Worm (Caenorhabditis elegans) whole organism, mixed stage, embryonic: ENCODE results near the gene sumv-2.

Experiments used
- M03D4.4 ChIP-seq: sonication (generic microtip); optimal IDR thresholded peaks from 2 replicates; lab custom pipeline; 2017; ENCODE audit warnings: mild to moderate bottlenecking, missing genetic modification characterization, missing compliant biosample characterization
- bed-3 ChIP-seq: fragments of 200-800 bp; sonication (Bioruptor generic); optimal IDR thresholded peaks from 3 replicates; lab custom pipeline; 2018; ENCODE audit warnings: mild to moderate bottlenecking, missing genetic modification characterization, moderate library complexity, missing compliant biosample characterization
- blmp-1 ChIP-seq: fragments of 150-350 bp; optimal IDR thresholded peaks from 2 replicates; lab custom pipeline; 2014; ENCODE audit warnings: missing biosample characterization, missing genetic modification characterization
- ceh-39 ChIP-seq: fragments of 150-350 bp; optimal IDR thresholded peaks from 2 replicates; lab custom pipeline; 2014; ENCODE audit warnings: missing biosample characterization, missing genetic modification characterization
- ceh-43 ChIP-seq: fragments of 200-800 bp; sonication (Bioruptor generic); optimal IDR thresholded peaks from 2 replicates; lab custom pipeline; 2018; ENCODE audit warnings: mild to moderate bottlenecking, missing genetic modification characterization, moderate library complexity, missing compliant biosample characterization
- ceh-83 ChIP-seq: fragments of 200-800 bp; sonication (Bioruptor generic); optimal IDR thresholded peaks from 2 replicates; lab custom pipeline; 2018; ENCODE audit warnings: mild to moderate bottlenecking, missing genetic modification characterization, missing compliant biosample characterization
- ces-1 ChIP-seq: fragments of 150-350 bp; optimal IDR thresholded peaks from 2 replicates; lab custom pipeline; 2014; ENCODE audit warnings: missing biosample characterization, missing genetic modification reagents, missing genetic modification characterization
- cnd-1 ChIP-seq: fragments of 200-800 bp; sonication (Bioruptor generic); optimal IDR thresholded peaks from 2 replicates; lab custom pipeline; 2018; ENCODE audit warnings: mild to moderate bottlenecking, missing genetic modification characterization, missing compliant biosample characterization
- drap-1 ChIP-seq: fragments of 200-800 bp; sonication (Bioruptor generic); optimal IDR thresholded peaks from 3 replicates; lab custom pipeline; 2018; ENCODE audit warnings: mild to moderate bottlenecking, missing genetic modification characterization, missing compliant biosample characterization
- elt-1 ChIP-seq: sonication (generic microtip); optimal IDR thresholded peaks from 2 replicates; lab custom pipeline; 2017; ENCODE audit warnings: missing genetic modification characterization, mild to moderate bottlenecking, missing compliant biosample characterization, antibody characterized with exemption, moderate library complexity, borderline replicate concordance; ENCODE audit not compliant: insufficient read depth
- elt-3 ChIP-seq: fragments of 150-350 bp; optimal IDR thresholded peaks from 2 replicates; lab custom pipeline; 2014; ENCODE audit warnings: missing biosample characterization, missing genetic modification characterization
- ham-2 ChIP-seq: fragments of 200-800 bp; sonication (Bioruptor generic); optimal IDR thresholded peaks from 2 replicates; lab custom pipeline; 2018; ENCODE audit warnings: mild to moderate bottlenecking, missing genetic modification characterization, missing compliant biosample characterization
- hlh-1 ChIP-seq: fragments of 150-350 bp; optimal IDR thresholded peaks from 2 replicates; lab custom pipeline; 2014; ENCODE audit warnings: missing biosample characterization, missing genetic modification reagents, missing genetic modification characterization
- lin-13 ChIP-seq: fragments of 150-350 bp; optimal IDR thresholded peaks from 2 replicates; lab custom pipeline; 2014; ENCODE audit warnings: missing biosample characterization, missing genetic modification characterization
- lin-32 ChIP-seq: fragments of 200-800 bp; sonication (Bioruptor generic); optimal IDR thresholded peaks from 2 replicates; lab custom pipeline; 2018; ENCODE audit warnings: mild to moderate bottlenecking, missing genetic modification characterization, missing compliant biosample characterization
- lsy-2 ChIP-seq: fragments of 150-350 bp; optimal IDR thresholded peaks from 2 replicates; lab custom pipeline; 2014; ENCODE audit warnings: missing biosample characterization, missing genetic modification characterization
- mab-5 ChIP-seq: fragments of 150-350 bp; optimal IDR thresholded peaks from 2 replicates; lab custom pipeline; 2014; ENCODE audit warnings: missing biosample characterization, missing genetic modification characterization
- mep-1 ChIP-seq: fragments of 150-350 bp; optimal IDR thresholded peaks from 2 replicates; lab custom pipeline; 2017; ENCODE audit warnings: missing biosample characterization, missing genetic modification reagents, missing genetic modification characterization, inconsistent platforms
- mls-2 ChIP-seq: sonication (generic microtip); optimal IDR thresholded peaks from 2 replicates; lab custom pipeline; 2016; ENCODE audit warnings: mild to moderate bottlenecking, missing genetic modification characterization, moderate library complexity, missing compliant biosample characterization
- nhr-12 ChIP-seq: fragments of 150-350 bp; optimal IDR thresholded peaks from 2 replicates; lab custom pipeline; 2014; ENCODE audit warnings: missing biosample characterization, missing genetic modification characterization
- nhr-2 ChIP-seq: fragments of 150-350 bp; optimal IDR thresholded peaks from 2 replicates; lab custom pipeline; 2014; ENCODE audit warnings: missing biosample characterization, missing genetic modification characterization
- nhr-237 ChIP-seq: fragments of 150-350 bp; optimal IDR thresholded peaks from 2 replicates; lab custom pipeline; 2014; ENCODE audit warnings: missing biosample characterization, missing genetic modification characterization
- nhr-28 ChIP-seq: fragments of 150-350 bp; optimal IDR thresholded peaks from 2 replicates; lab custom pipeline; 2014; ENCODE audit warnings: missing biosample characterization, missing genetic modification characterization
- nhr-76 ChIP-seq: sonication (generic microtip); optimal IDR thresholded peaks from 2 replicates; lab custom pipeline; 2017; ENCODE audit warnings: missing biosample characterization, missing genetic modification characterization
- pha-4 ChIP-seq: fragments of 150-350 bp; optimal IDR thresholded peaks from 2 replicates; lab custom pipeline; 2018; ENCODE audit warnings: missing biosample characterization, missing genetic modification reagents, missing genetic modification characterization
- sem-2 ChIP-seq: fragments of 200-800 bp; sonication (Bioruptor generic); optimal IDR thresholded peaks from 2 replicates; lab custom pipeline; 2018; ENCODE audit warnings: mild to moderate bottlenecking, missing genetic modification characterization, missing compliant biosample characterization
- snpc-4 ChIP-seq: fragments of 150-350 bp; optimal IDR thresholded peaks from 2 replicates; lab custom pipeline; 2014; ENCODE audit warnings: missing biosample characterization, missing genetic modification characterization
- sptf-1 ChIP-seq: sonication (generic microtip); optimal IDR thresholded peaks from 2 replicates; lab custom pipeline; 2017; ENCODE audit warnings: mild to moderate bottlenecking, missing genetic modification characterization, moderate library complexity, missing compliant biosample characterization
- tbx-8 ChIP-seq: fragments of 200-800 bp; sonication (Bioruptor generic); optimal IDR thresholded peaks from 2 replicates; lab custom pipeline; 2018; ENCODE audit warnings: mild to moderate bottlenecking, missing genetic modification characterization, moderate library complexity, missing compliant biosample characterization
- unc-39 ChIP-seq: fragments of 150-350 bp; optimal IDR thresholded peaks from 2 replicates; lab custom pipeline; 2014; ENCODE audit warnings: missing biosample characterization, missing genetic modification characterization
- unc-62 ChIP-seq: fragments of 150-350 bp; optimal IDR thresholded peaks from 2 replicates; lab custom pipeline; 2014; ENCODE audit warnings: missing biosample characterization, missing genetic modification reagents, missing genetic modification characterization
- zip-8 ChIP-seq: fragments of 150-350 bp; optimal IDR thresholded peaks from 2 replicates; lab custom pipeline; 2014; ENCODE audit warnings: missing biosample characterization, missing genetic modification characterization
- ztf-11 ChIP-seq: fragments of 150-350 bp; optimal IDR thresholded peaks from 2 replicates; lab custom pipeline; 2014; ENCODE audit warnings: missing biosample characterization, missing genetic modification characterization

The sumv-2 gene

DNA sequence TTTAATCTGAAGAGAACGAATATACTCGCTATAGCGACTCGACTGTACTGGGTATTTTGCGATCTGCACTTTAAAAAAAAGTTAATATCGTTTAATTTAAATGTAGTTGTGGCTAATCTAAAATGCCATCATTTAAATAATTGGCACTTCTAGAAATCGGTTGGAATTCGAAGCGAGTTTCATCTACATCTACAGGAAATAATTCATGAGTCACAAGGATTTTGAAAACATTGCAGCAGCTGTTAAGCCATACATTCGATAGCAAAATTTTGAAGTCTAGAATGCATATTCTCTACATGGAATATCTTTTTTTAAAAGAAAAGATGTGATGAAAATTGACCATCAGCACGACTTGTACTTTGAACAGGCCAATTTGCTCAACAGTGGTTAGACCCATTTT lies 36.8 kb upstream of the sumv-2 start:
- TF ChIP-seq sem-2 (GFP tag; lab: Kevin White, UChicago), result no peak
- TF ChIP-seq bed-3 (GFP tag; lab: Kevin White, UChicago), result no peak
- TF ChIP-seq sptf-1 (tag; lab: Kevin White, UChicago), result no peak
- no peak for TF ChIP-seq unc-62 (GFP tag; lab: Kevin White, UChicago)
- no peak for TF ChIP-seq blmp-1 (tag; lab: Kevin White, UChicago)

ce11 chrV:4585009-4585408 lies 32.4 kb upstream of the sumv-2 start, which contains the start of gene Y61A9LA.1:
Gene Y61A9LA.1, plus strand, starts transcription at chrV:4585309.
- no peak for TF ChIP-seq hlh-1 (tag; lab: Kevin White, UChicago)
- TF ChIP-seq ham-2 (GFP tag; lab: Kevin White, UChicago), result no peak

DNA sequence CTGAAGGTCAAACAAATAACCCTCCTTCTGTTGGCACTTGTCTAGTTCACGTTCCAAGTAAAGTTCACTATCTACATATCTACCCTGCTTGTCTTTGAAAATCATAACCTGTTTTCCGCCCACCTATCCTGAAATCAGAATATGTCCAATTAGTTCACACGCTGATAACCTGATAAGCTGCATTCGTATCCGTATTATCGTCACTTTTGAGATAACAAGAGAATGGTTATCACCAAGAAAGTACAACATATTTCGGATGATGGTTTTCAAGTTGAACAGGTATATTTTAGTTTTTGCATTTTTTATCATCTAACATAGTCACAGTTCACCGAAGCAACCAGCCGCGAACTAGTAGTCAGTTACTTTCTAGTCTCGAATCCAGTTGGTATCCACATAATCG lies 26.6 kb upstream of the sumv-2 start:
- TF ChIP-seq ztf-11, result no peak
- no peak for TF ChIP-seq tbx-8 (GFP tag; lab: Kevin White, UChicago)
- no peak for TF ChIP-seq unc-39 (tag; lab: Kevin White, UChicago)
- no peak for TF ChIP-seq bed-3 (GFP tag; lab: Kevin White, UChicago)
- TF ChIP-seq elt-3 (tag; lab: Kevin White, UChicago), result no peak
- TF ChIP-seq M03D4.4 (tag; lab: Kevin White, UChicago), result no peak
- TF ChIP-seq lin-13 (tag; lab: Kevin White, UChicago), result no peak
- no peak for TF ChIP-seq nhr-2 (tag; lab: Kevin White, UChicago)
- TF ChIP-seq lsy-2, result no peak
- no peak for TF ChIP-seq ceh-43 (GFP tag; lab: Kevin White, UChicago)
- TF ChIP-seq drap-1 (GFP tag; lab: Kevin White, UChicago), result no peak
- TF ChIP-seq hlh-1 (tag; lab: Kevin White, UChicago), result no peak
- no peak for TF ChIP-seq nhr-12 (tag; lab: Kevin White, UChicago)
- TF ChIP-seq, all 35 proteins: peak for 0

DNA sequence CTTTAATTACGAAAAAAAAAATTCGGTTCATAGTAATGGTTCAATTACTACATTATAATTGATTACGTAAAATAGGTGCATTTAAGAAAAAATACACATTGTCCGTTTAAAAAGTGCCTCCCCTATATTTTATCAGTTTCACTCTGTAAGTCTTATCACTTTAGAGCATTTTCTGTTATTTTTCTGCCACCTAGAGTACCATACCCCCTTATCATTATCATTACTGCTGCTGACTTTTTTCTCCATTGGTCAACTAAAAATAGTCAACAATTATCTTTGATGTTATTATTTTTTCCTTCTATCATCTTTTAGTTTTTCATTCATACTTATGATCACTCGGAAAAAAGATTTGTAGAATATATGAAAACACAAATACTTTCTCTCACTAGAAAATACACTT lies 18.9 kb upstream of the sumv-2 start:
- TF ChIP-seq ztf-11, result no peak
- no peak for TF ChIP-seq nhr-76
- TF ChIP-seq unc-39 (tag; lab: Kevin White, UChicago), result no peak
- no peak for TF ChIP-seq lin-13 (tag; lab: Kevin White, UChicago)
- TF ChIP-seq ces-1 (GFP tag; lab: Kevin White, UChicago), result no peak
- no peak for TF ChIP-seq hlh-1 (tag; lab: Kevin White, UChicago)
- TF ChIP-seq lsy-2, result no peak
- TF ChIP-seq drap-1 (GFP tag; lab: Kevin White, UChicago), result no peak
- TF ChIP-seq tbx-8 (GFP tag; lab: Kevin White, UChicago), result no peak
- no peak for TF ChIP-seq unc-62 (GFP tag; lab: Kevin White, UChicago)
- TF ChIP-seq bed-3 (GFP tag; lab: Kevin White, UChicago), result no peak
- TF ChIP-seq blmp-1 (tag; lab: Kevin White, UChicago), result no peak
- TF ChIP-seq nhr-12 (tag; lab: Kevin White, UChicago), result no peak
- no peak for TF ChIP-seq zip-8 (tag; lab: Kevin White, UChicago)
- no peak for TF ChIP-seq mep-1 (tag; lab: Kevin White, UChicago)
- no peak for TF ChIP-seq ceh-83
- TF ChIP-seq ham-2 (GFP tag; lab: Kevin White, UChicago), result no peak
- TF ChIP-seq M03D4.4 (tag; lab: Kevin White, UChicago), result no peak
- TF ChIP-seq elt-1 (tag; lab: Kevin White, UChicago), result no peak

ce11 chrV:4599225-4599624 lies 18.1 kb upstream of the sumv-2 start:
- TF ChIP-seq mep-1 (tag; lab: Kevin White, UChicago) (no peak), bed-3 (GFP tag; lab: Kevin White, UChicago) (no peak), nhr-76 (no peak), pha-4 (tag; lab: Kevin White, UChicago) (no peak), ham-2 (GFP tag; lab: Kevin White, UChicago) (no peak), cnd-1 (tag; lab: Kevin White, UChicago) (no peak)

DNA sequence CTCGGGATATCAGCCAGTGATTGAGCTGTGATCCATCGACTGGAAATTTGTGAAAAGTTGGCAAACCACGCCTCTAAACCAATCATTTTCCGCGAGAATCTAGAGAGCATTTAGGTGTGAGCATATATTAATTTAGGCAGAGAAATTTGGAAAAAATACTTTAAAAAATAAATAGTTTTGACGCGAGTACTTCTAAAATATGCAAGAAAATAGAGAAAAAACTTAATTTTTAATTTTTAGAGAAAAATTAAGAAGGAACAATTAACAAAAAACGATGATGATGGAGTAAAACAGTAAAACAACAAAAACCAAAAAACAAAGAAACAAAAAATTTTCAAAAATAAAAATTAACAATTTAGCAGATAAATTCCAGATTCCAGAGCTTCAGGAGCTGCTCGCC lies 10.5 kb upstream of the sumv-2 start, which contains the start of gene txt-6:
Gene txt-6, minus strand, starts transcription at position 101 of the 400 bp plus-strand sequence.
- TF ChIP-seq ztf-11 (no peak), lin-32 (no peak), nhr-28 (tag; lab: Kevin White, UChicago) (no peak), ceh-39 (tag; lab: Kevin White, UChicago) (no peak), zip-8 (tag; lab: Kevin White, UChicago) (no peak), mls-2 (tag; lab: Kevin White, UChicago) (no peak), elt-1 (tag; lab: Kevin White, UChicago) (no peak), sptf-1 (tag; lab: Kevin White, UChicago) (no peak), bed-3 (GFP tag; lab: Kevin White, UChicago) (no peak), snpc-4 (tag; lab: Kevin White, UChicago) (no peak), mep-1 (tag; lab: Kevin White, UChicago) (no peak), blmp-1 (tag; lab: Kevin White, UChicago) (no peak), hlh-1 (tag; lab: Kevin White, UChicago) (no peak), nhr-237 (tag; lab: Kevin White, UChicago) (no peak), sem-2 (GFP tag; lab: Kevin White, UChicago) (no peak), mab-5 (tag; lab: Kevin White, UChicago) (no peak), lsy-2 (no peak), elt-3 (tag; lab: Kevin White, UChicago) (no peak)
